Worm (Caenorhabditis elegans) whole organism, young adult: ENCODE results near the gene nduv-3.
A peak's percentile ranks its signal among the peaks of the same experiment; 100 is the strongest.

Experiments used
- B0261.1 ChIP-seq: sonication (generic microtip); optimal IDR thresholded peaks from 2 replicates; lab custom pipeline; 2016; ENCODE audit warnings: mild to moderate bottlenecking, missing genetic modification characterization, moderate library complexity, missing compliant biosample characterization
- B0336.3 ChIP-seq: fragments of 200-800 bp; sonication (Bioruptor generic); IDR thresholded peaks from 2 replicates; pipeline ENCODE4 v1.3.6; 2022; ENCODE audit warnings: missing genetic modification characterization, missing compliant biosample characterization
- D2030.7 ChIP-seq: fragments of 200-800 bp; sonication (Bioruptor generic); IDR thresholded peaks from 2 replicates; pipeline ENCODE4 v1.3.6; 2022; ENCODE audit warnings: missing genetic modification reagents, missing genetic modification characterization, missing compliant biosample characterization
- F10E7.11 ChIP-seq: sonication (generic microtip); optimal IDR thresholded peaks from 2 replicates; lab custom pipeline; 2017; ENCODE audit warnings: mild to moderate bottlenecking, missing genetic modification characterization, moderate library complexity, missing compliant biosample characterization
- F49E8.2 ChIP-seq: sonication (generic microtip); optimal IDR thresholded peaks from 3 replicates; lab custom pipeline; 2017; ENCODE audit warnings: missing genetic modification characterization, mild to moderate bottlenecking, missing compliant biosample characterization, antibody characterized with exemption, moderate library complexity; ENCODE audit not compliant: insufficient read depth
- F52B5.7 ChIP-seq: sonication (generic microtip); optimal IDR thresholded peaks from 2 replicates; lab custom pipeline; 2016; ENCODE audit warnings: mild to moderate bottlenecking, missing genetic modification characterization, missing compliant biosample characterization
- T26A5.8 ChIP-seq: sonication (generic microtip); optimal IDR thresholded peaks from 2 replicates; lab custom pipeline; 2016; ENCODE audit warnings: missing genetic modification characterization, missing compliant biosample characterization
- Y56A3A.18 ChIP-seq: fragments of 200-800 bp; sonication (Bioruptor generic); IDR thresholded peaks from 2 replicates; pipeline ENCODE4 v1.3.6; 2022; ENCODE audit warnings: missing genetic modification reagents, missing genetic modification characterization, missing compliant biosample characterization
- Y67H2A.10 ChIP-seq: fragments of 200-800 bp; sonication (Bioruptor generic); conservative IDR thresholded peaks from 2 replicates; pipeline ENCODE4 v1.3.6; 2022; ENCODE audit warnings: missing genetic modification reagents, missing genetic modification characterization, missing compliant biosample characterization
- Y79H2A.3 ChIP-seq: fragments of 200-800 bp; sonication (Bioruptor generic); conservative IDR thresholded peaks from 2 replicates; pipeline ENCODE4 v1.3.6; 2022; ENCODE audit warnings: missing genetic modification reagents, missing genetic modification characterization, missing compliant biosample characterization
- athp-1 ChIP-seq: sonication (generic microtip); optimal IDR thresholded peaks from 2 replicates; lab custom pipeline; 2017; ENCODE audit warnings: mild to moderate bottlenecking, missing genetic modification characterization, missing compliant biosample characterization
- attf-3 ChIP-seq: fragments of 200-800 bp; sonication (Bioruptor generic); conservative IDR thresholded peaks from 2 replicates; pipeline ENCODE4 v1.3.6; 2022; ENCODE audit warnings: missing genetic modification reagents, missing genetic modification characterization, missing compliant biosample characterization
- cebp-1 ChIP-seq, 2 experiments: fragments of 200-800 bp in 1 of 2; sonication (Bioruptor generic) in 1 of 2; sonication (generic microtip) in 1 of 2; IDR thresholded peaks in 1 of 2; optimal IDR thresholded peaks in 1 of 2; 2 replicates each; pipeline versions ENCODE4 v1.3.6 to Lab custom; 2017 to 2022; ENCODE audit warnings: missing compliant biosample characterization in 2 of 2, missing genetic modification characterization in 2 of 2, mild to moderate bottlenecking in 1 of 2, missing genetic modification reagents in 1 of 2, moderate library complexity in 1 of 2
- cebp-2 ChIP-seq: fragments of 200-800 bp; sonication (Bioruptor generic); IDR thresholded peaks from 2 replicates; pipeline ENCODE4 v1.3.6; 2022; ENCODE audit warnings: missing genetic modification characterization, missing compliant biosample characterization
- ceh-100 ChIP-seq: fragments of 200-800 bp; sonication (Bioruptor generic); IDR thresholded peaks from 2 replicates; pipeline ENCODE4 v1.3.6; 2022; ENCODE audit warnings: missing genetic modification reagents, missing genetic modification characterization, missing compliant biosample characterization
- ceh-40 ChIP-seq: fragments of 200-800 bp; sonication (Bioruptor generic); IDR thresholded peaks from 2 replicates; pipeline ENCODE4 v1.3.6; 2022; ENCODE audit warnings: missing genetic modification characterization, missing compliant biosample characterization
- ceh-79 ChIP-seq: sonication (generic microtip); optimal IDR thresholded peaks from 2 replicates; lab custom pipeline; 2017; ENCODE audit warnings: mild to moderate bottlenecking, missing genetic modification characterization, missing compliant biosample characterization
- chd-7 ChIP-seq: sonication (generic microtip); optimal IDR thresholded peaks from 2 replicates; lab custom pipeline; 2016; ENCODE audit warnings: mild to moderate bottlenecking, missing genetic modification characterization, moderate library complexity, missing compliant biosample characterization
- efl-1 ChIP-seq: fragments of 150-350 bp; optimal IDR thresholded peaks from 2 replicates; lab custom pipeline; 2014; ENCODE audit warnings: missing biosample characterization, missing genetic modification reagents, missing genetic modification characterization
- ekl-4 ChIP-seq: fragments of 200-800 bp; sonication (Bioruptor generic); IDR thresholded peaks from 2 replicates; pipeline ENCODE4 v1.3.6; 2022; ENCODE audit warnings: missing genetic modification reagents, missing genetic modification characterization, missing compliant biosample characterization
- hrde-1 ChIP-seq: sonication (generic microtip); optimal IDR thresholded peaks from 2 replicates; lab custom pipeline; 2016; ENCODE audit warnings: missing genetic modification characterization, mild to moderate bottlenecking, missing compliant biosample characterization, moderate library complexity, missing genotype, missing genetic modification reagents, borderline replicate concordance
- hsf-1 ChIP-seq: fragments of 200-800 bp; sonication (Bioruptor generic); IDR thresholded peaks from 2 replicates; pipeline ENCODE4 v1.3.6; 2022; ENCODE audit warnings: missing genetic modification reagents, missing genetic modification characterization, missing compliant biosample characterization
- let-607 ChIP-seq, 2 experiments: fragments of 200-800 bp in 1 of 2; sonication (Bioruptor generic) in 1 of 2; sonication (generic microtip) in 1 of 2; optimal IDR thresholded peaks; 2 replicates each; lab custom pipeline; 2016 to 2018; ENCODE audit warnings: mild to moderate bottlenecking in 2 of 2, missing compliant biosample characterization in 2 of 2, missing genetic modification characterization in 2 of 2, moderate library complexity in 2 of 2, missing genotype in 1 of 2
- lin-26 ChIP-seq: fragments of 200-800 bp; sonication (Bioruptor generic); IDR thresholded peaks from 2 replicates; pipeline ENCODE4 v1.3.6; 2022; ENCODE audit warnings: missing genetic modification reagents, missing genetic modification characterization, missing compliant biosample characterization
- lin-40 ChIP-seq: sonication (generic microtip); optimal IDR thresholded peaks from 2 replicates; lab custom pipeline; 2016; ENCODE audit warnings: missing genetic modification characterization, mild to moderate bottlenecking, missing compliant biosample characterization, missing genotype, missing genetic modification reagents
- lin-54 ChIP-seq: fragments of 200-800 bp; sonication (Bioruptor generic); optimal IDR thresholded peaks from 2 replicates; lab custom pipeline; 2018; ENCODE audit warnings: mild to moderate bottlenecking, missing genetic modification characterization, missing compliant biosample characterization
- lir-1 ChIP-seq: fragments of 200-800 bp; sonication (Bioruptor generic); conservative IDR thresholded peaks from 2 replicates; pipeline ENCODE4 v1.3.6; 2022; ENCODE audit warnings: missing genetic modification reagents, missing genetic modification characterization, missing compliant biosample characterization
- lsl-1 ChIP-seq: fragments of 200-800 bp; sonication (Bioruptor generic); optimal IDR thresholded peaks from 2 replicates; lab custom pipeline; 2018; ENCODE audit warnings: mild to moderate bottlenecking, missing genetic modification characterization, moderate library complexity, missing compliant biosample characterization
- madf-3 ChIP-seq: fragments of 200-800 bp; sonication (Bioruptor generic); IDR thresholded peaks from 2 replicates; pipeline ENCODE4 v1.3.6; 2022; ENCODE audit warnings: missing genetic modification reagents, missing genetic modification characterization, missing compliant biosample characterization
- madf-6 ChIP-seq: fragments of 200-800 bp; sonication (Bioruptor generic); IDR thresholded peaks from 2 replicates; pipeline ENCODE4 v1.3.6; 2022; ENCODE audit warnings: missing genetic modification reagents, missing genetic modification characterization, missing compliant biosample characterization
- madf-8 ChIP-seq: fragments of 200-800 bp; sonication (Bioruptor generic); conservative IDR thresholded peaks from 2 replicates; pipeline ENCODE4 v1.3.6; 2022; ENCODE audit warnings: missing genetic modification reagents, missing genetic modification characterization, missing compliant biosample characterization
- mcd-1 ChIP-seq: fragments of 200-800 bp; sonication (Bioruptor generic); IDR thresholded peaks from 2 replicates; pipeline ENCODE4 v1.3.6; 2022; ENCODE audit warnings: missing genetic modification reagents, missing genetic modification characterization, missing compliant biosample characterization
- nfya-2 ChIP-seq: fragments of 200-800 bp; sonication (Bioruptor generic); IDR thresholded peaks from 2 replicates; pipeline ENCODE4 v1.3.6; 2022; ENCODE audit warnings: missing genetic modification reagents, missing genetic modification characterization, missing compliant biosample characterization
- nhr-179 ChIP-seq: sonication (generic microtip); optimal IDR thresholded peaks from 2 replicates; lab custom pipeline; 2016; ENCODE audit warnings: mild to moderate bottlenecking, missing genetic modification characterization, missing compliant biosample characterization
- nhr-27 ChIP-seq: fragments of 200-800 bp; sonication (Bioruptor generic); optimal IDR thresholded peaks from 2 replicates; lab custom pipeline; 2018; ENCODE audit warnings: mild to moderate bottlenecking, missing genetic modification characterization, moderate library complexity, missing compliant biosample characterization
- nhr-80 ChIP-seq: sonication (generic microtip); optimal IDR thresholded peaks from 2 replicates; lab custom pipeline; 2016; ENCODE audit warnings: missing genetic modification characterization, missing compliant biosample characterization
- nhr-90 ChIP-seq: sonication (generic microtip); optimal IDR thresholded peaks from 2 replicates; lab custom pipeline; 2016; ENCODE audit warnings: missing genotype, mild to moderate bottlenecking, missing genetic modification characterization, missing compliant biosample characterization
- pbrm-1 ChIP-seq: fragments of 200-800 bp; sonication (Bioruptor generic); IDR thresholded peaks from 2 replicates; pipeline ENCODE4 v1.3.6; 2022; ENCODE audit warnings: missing genetic modification reagents, missing genetic modification characterization, missing compliant biosample characterization
- rec-8 ChIP-seq, 2 experiments: sonication (generic microtip); optimal IDR thresholded peaks; 2 replicates each; lab custom pipeline; 2016; ENCODE audit warnings: mild to moderate bottlenecking in 2 of 2, missing genetic modification characterization in 2 of 2, missing genetic modification reagents in 2 of 2, missing genotype in 2 of 2, missing biosample characterization in 1 of 2, missing compliant biosample characterization in 1 of 2, moderate library complexity in 1 of 2
- snpc-1.1 ChIP-seq: sonication (generic microtip); optimal IDR thresholded peaks from 2 replicates; lab custom pipeline; 2017; ENCODE audit warnings: missing genetic modification characterization, mild to moderate bottlenecking, missing compliant biosample characterization, antibody characterized with exemption, moderate library complexity, missing genotype, missing genetic modification reagents; ENCODE audit not compliant: insufficient read depth
- tbp1 ChIP-seq: fragments of 200-800 bp; sonication (Bioruptor generic); optimal IDR thresholded peaks from 2 replicates; lab custom pipeline; 2018; ENCODE audit warnings: mild to moderate bottlenecking, missing genetic modification characterization, missing compliant biosample characterization
- unc-130 ChIP-seq: sonication (generic microtip); optimal IDR thresholded peaks from 2 replicates; lab custom pipeline; 2016; ENCODE audit warnings: missing genetic modification reagents, missing genetic modification characterization, missing compliant biosample characterization
- ztf-25 ChIP-seq: fragments of 200-800 bp; sonication (Bioruptor generic); IDR thresholded peaks from 2 replicates; pipeline ENCODE4 v1.3.6; 2022; ENCODE audit warnings: missing genetic modification reagents, missing genetic modification characterization, missing compliant biosample characterization
- ztf-6 ChIP-seq: fragments of 200-800 bp; sonication (Bioruptor generic); IDR thresholded peaks from 2 replicates; pipeline ENCODE4 v1.3.6; 2022; ENCODE audit warnings: missing genetic modification reagents, missing genetic modification characterization, missing compliant biosample characterization

Gene nduv-3

ce11 chrIV:2665388-2665978, 24.4 kb downstream of the nduv-3 start (continued):
- TF ChIP-seq lin-54 (GFP tag; lab: Kevin White, UChicago) (peak; percentile 51), nhr-27 (no peak), lir-1 (no peak), chd-7 (peak; percentile 44), B0336.3 (GFP tag; lab: Robert Waterston, UW) (no peak), efl-1 (no peak), ceh-79 (tag; lab: Kevin White, UChicago) (peak; percentile 23), F52B5.7 (tag; lab: Kevin White, UChicago) (no peak), ztf-6 (no peak), madf-6 (GFP tag; lab: Robert Waterston, UW) (peak; percentile 33; the same call in 1 of the 2 replicates), athp-1 (tag; lab: Kevin White, UChicago) (peak; percentile 43), nhr-90 (tag; lab: Kevin White, UChicago) (peak; percentile 9), nfya-2 (GFP tag; lab: Robert Waterston, UW) (no peak), pbrm-1 (no peak), cebp-1 (GFP tag; IDR thresholded peaks at IDR 0.05; lab: Robert Waterston, UW) (no peak), cebp-1 (tag; optimal IDR thresholded peaks at IDR 0.05; lab: Kevin White, UChicago) (peak; percentile 10), B0261.1 (peak; percentile 70), F10E7.11 (tag; lab: Kevin White, UChicago) (no peak), lin-26 (GFP tag; lab: Robert Waterston, UW) (peak; percentile 84), Y79H2A.3 (GFP tag; lab: Robert Waterston, UW) (no peak), nhr-80 (tag; lab: Kevin White, UChicago) (no peak), Y56A3A.18 (no peak; the same call in 1 of the 2 replicates), T26A5.8 (tag; lab: Kevin White, UChicago) (peak; percentile 16)

- TF ChIP-seq attf-3 (GFP tag; lab: Robert Waterston, UW) = peak; percentile 21; the same call in 1 of the 2 replicates
- no peak for TF ChIP-seq nfya-2 (GFP tag; lab: Robert Waterston, UW)
- TF ChIP-seq athp-1 (tag; lab: Kevin White, UChicago) = no peak
- TF ChIP-seq ceh-100 = no peak
- TF ChIP-seq pbrm-1 = no peak
- TF ChIP-seq nhr-179 (tag; lab: Kevin White, UChicago) = no peak
- TF ChIP-seq F10E7.11 (tag; lab: Kevin White, UChicago) = no peak
- no peak for TF ChIP-seq hrde-1 (tag; lab: Kevin White, UChicago)
- TF ChIP-seq ztf-25 (GFP tag; lab: Robert Waterston, UW) = no peak
- TF ChIP-seq cebp-2 (GFP tag; lab: Robert Waterston, UW) = no peak
- TF ChIP-seq ekl-4 (GFP tag; lab: Robert Waterston, UW) = no peak
- TF ChIP-seq Y67H2A.10 (GFP tag; lab: Robert Waterston, UW) = no peak
- TF ChIP-seq lin-40 (tag; lab: Kevin White, UChicago) = no peak
- TF ChIP-seq rec-8 (tag; optimal IDR thresholded peaks at IDR 0.05; lab: Kevin White, UChicago) = no peak
- TF ChIP-seq mcd-1 (GFP tag; lab: Robert Waterston, UW) = peak; percentile 79
- no peak for TF ChIP-seq hsf-1 (GFP tag; lab: Robert Waterston, UW)
- TF ChIP-seq ztf-6 = no peak
- no peak for TF ChIP-seq ceh-40 (GFP tag; lab: Robert Waterston, UW)
- TF ChIP-seq, all 124 proteins: peak for 2
Observed at ce11 chrIV:2666127-2666526, 25.0 kb downstream of the nduv-3 start.

ce11 chrIV:2666586-2667100, 25.5 kb downstream of the nduv-3 start, which contains the start of gene Y69A2AR.1:
Gene Y69A2AR.1 (plus strand): TSS chrIV:2667050.
- TF ChIP-seq snpc-1.1 (tag; lab: Kevin White, UChicago) (no peak), lin-40 (tag; lab: Kevin White, UChicago) (no peak), tbp1 (GFP tag; lab: Kevin White, UChicago) (no peak), madf-8 (GFP tag; lab: Robert Waterston, UW) (no peak), nhr-27 (no peak), D2030.7 (GFP tag; lab: Robert Waterston, UW) (0 out of 2 replicates have a peak, but pooled peaks have one; percentile 13), F49E8.2 (tag; lab: Kevin White, UChicago) (no peak), ceh-40 (GFP tag; lab: Robert Waterston, UW) (no peak), nhr-90 (tag; lab: Kevin White, UChicago) (no peak), madf-3 (GFP tag; lab: Robert Waterston, UW) (no peak), lsl-1 (GFP tag; lab: Kevin White, UChicago) (peak; percentile 44), unc-130 (GFP tag; lab: Kevin White, UChicago) (no peak), let-607 (tag; optimal IDR thresholded peaks at IDR 0.05; lab: Kevin White, UChicago) (no peak)
